Worm (Caenorhabditis elegans) whole organism, mixed stage, embryonic: ENCODE results near the gene dnj-26.

Experiments
- blmp-1 ChIP-seq: fragments of 150-350 bp; optimal IDR thresholded peaks from 2 replicates; lab custom pipeline; 2014; ENCODE audit warnings: missing biosample characterization, missing genetic modification characterization
- cnd-1 ChIP-seq: fragments of 200-800 bp; sonication (Bioruptor generic); optimal IDR thresholded peaks from 2 replicates; lab custom pipeline; 2018; ENCODE audit warnings: mild to moderate bottlenecking, missing genetic modification characterization, missing compliant biosample characterization
- elt-3 ChIP-seq: fragments of 150-350 bp; optimal IDR thresholded peaks from 2 replicates; lab custom pipeline; 2014; ENCODE audit warnings: missing biosample characterization, missing genetic modification characterization
- ham-2 ChIP-seq: fragments of 200-800 bp; sonication (Bioruptor generic); optimal IDR thresholded peaks from 2 replicates; lab custom pipeline; 2018; ENCODE audit warnings: mild to moderate bottlenecking, missing genetic modification characterization, missing compliant biosample characterization
- lsy-2 ChIP-seq: fragments of 150-350 bp; optimal IDR thresholded peaks from 2 replicates; lab custom pipeline; 2014; ENCODE audit warnings: missing biosample characterization, missing genetic modification characterization
- mab-5 ChIP-seq: fragments of 150-350 bp; optimal IDR thresholded peaks from 2 replicates; lab custom pipeline; 2014; ENCODE audit warnings: missing biosample characterization, missing genetic modification characterization
- mep-1 ChIP-seq: fragments of 150-350 bp; optimal IDR thresholded peaks from 2 replicates; lab custom pipeline; 2017; ENCODE audit warnings: missing biosample characterization, missing genetic modification reagents, missing genetic modification characterization, inconsistent platforms
- nhr-12 ChIP-seq: fragments of 150-350 bp; optimal IDR thresholded peaks from 2 replicates; lab custom pipeline; 2014; ENCODE audit warnings: missing biosample characterization, missing genetic modification characterization
- nhr-28 ChIP-seq: fragments of 150-350 bp; optimal IDR thresholded peaks from 2 replicates; lab custom pipeline; 2014; ENCODE audit warnings: missing biosample characterization, missing genetic modification characterization
- nhr-76 ChIP-seq: sonication (generic microtip); optimal IDR thresholded peaks from 2 replicates; lab custom pipeline; 2017; ENCODE audit warnings: missing biosample characterization, missing genetic modification characterization
- pha-4 ChIP-seq: fragments of 150-350 bp; optimal IDR thresholded peaks from 2 replicates; lab custom pipeline; 2018; ENCODE audit warnings: missing biosample characterization, missing genetic modification reagents, missing genetic modification characterization
- sem-2 ChIP-seq: fragments of 200-800 bp; sonication (Bioruptor generic); optimal IDR thresholded peaks from 2 replicates; lab custom pipeline; 2018; ENCODE audit warnings: mild to moderate bottlenecking, missing genetic modification characterization, missing compliant biosample characterization
- ztf-11 ChIP-seq: fragments of 150-350 bp; optimal IDR thresholded peaks from 2 replicates; lab custom pipeline; 2014; ENCODE audit warnings: missing biosample characterization, missing genetic modification characterization

- no peak for TF ChIP-seq nhr-12 (tag; lab: Kevin White, UChicago)
- TF ChIP-seq mep-1 (tag; lab: Kevin White, UChicago): no peak
- no peak for TF ChIP-seq sem-2 (GFP tag; lab: Kevin White, UChicago)
- TF ChIP-seq nhr-76 (tag; lab: Kevin White, UChicago): no peak
- TF ChIP-seq ham-2: no peak
- TF ChIP-seq nhr-28: no peak
- no peak for TF ChIP-seq mab-5
- TF ChIP-seq pha-4 (tag; lab: Kevin White, UChicago): no peak
- TF ChIP-seq ztf-11 (tag; lab: Kevin White, UChicago): no peak
- peak; percentile 35 for TF ChIP-seq lsy-2 (tag; lab: Kevin White, UChicago)
- TF ChIP-seq elt-3 (tag; lab: Kevin White, UChicago): no peak
- TF ChIP-seq cnd-1: no peak
- TF ChIP-seq blmp-1: no peak
Measured at ce11 chrIV:12282157-12282789, 29.8 kb upstream of the dnj-26 start, which contains the start of the genes C42C1.12 and C42C1.19.
